Worm (Caenorhabditis elegans) whole organism, mixed stage, embryonic: ENCODE results near the gene acr-12.
A peak's percentile ranks its signal among the peaks of the same experiment; 100 is the strongest.

Experiments
- M03D4.4 ChIP-seq: sonication (generic microtip); optimal IDR thresholded peaks from 2 replicates; lab custom pipeline; 2017; ENCODE audit warnings: mild to moderate bottlenecking, missing genetic modification characterization, missing compliant biosample characterization
- bed-3 ChIP-seq: fragments of 200-800 bp; sonication (Bioruptor generic); optimal IDR thresholded peaks from 3 replicates; lab custom pipeline; 2018; ENCODE audit warnings: mild to moderate bottlenecking, missing genetic modification characterization, moderate library complexity, missing compliant biosample characterization
- blmp-1 ChIP-seq: fragments of 150-350 bp; optimal IDR thresholded peaks from 2 replicates; lab custom pipeline; 2014; ENCODE audit warnings: missing biosample characterization, missing genetic modification characterization
- ceh-39 ChIP-seq: fragments of 150-350 bp; optimal IDR thresholded peaks from 2 replicates; lab custom pipeline; 2014; ENCODE audit warnings: missing biosample characterization, missing genetic modification characterization
- ceh-43 ChIP-seq: fragments of 200-800 bp; sonication (Bioruptor generic); optimal IDR thresholded peaks from 2 replicates; lab custom pipeline; 2018; ENCODE audit warnings: mild to moderate bottlenecking, missing genetic modification characterization, moderate library complexity, missing compliant biosample characterization
- ces-1 ChIP-seq: fragments of 150-350 bp; optimal IDR thresholded peaks from 2 replicates; lab custom pipeline; 2014; ENCODE audit warnings: missing biosample characterization, missing genetic modification reagents, missing genetic modification characterization
- cnd-1 ChIP-seq: fragments of 200-800 bp; sonication (Bioruptor generic); optimal IDR thresholded peaks from 2 replicates; lab custom pipeline; 2018; ENCODE audit warnings: mild to moderate bottlenecking, missing genetic modification characterization, missing compliant biosample characterization
- drap-1 ChIP-seq: fragments of 200-800 bp; sonication (Bioruptor generic); optimal IDR thresholded peaks from 3 replicates; lab custom pipeline; 2018; ENCODE audit warnings: mild to moderate bottlenecking, missing genetic modification characterization, missing compliant biosample characterization
- elt-1 ChIP-seq: sonication (generic microtip); optimal IDR thresholded peaks from 2 replicates; lab custom pipeline; 2017; ENCODE audit warnings: missing genetic modification characterization, mild to moderate bottlenecking, missing compliant biosample characterization, antibody characterized with exemption, moderate library complexity, borderline replicate concordance; ENCODE audit not compliant: insufficient read depth
- elt-3 ChIP-seq: fragments of 150-350 bp; optimal IDR thresholded peaks from 2 replicates; lab custom pipeline; 2014; ENCODE audit warnings: missing biosample characterization, missing genetic modification characterization
- flh-1 ChIP-seq: fragments of 200-800 bp; sonication (Bioruptor generic); optimal IDR thresholded peaks from 2 replicates; lab custom pipeline; 2018; ENCODE audit warnings: mild to moderate bottlenecking, missing genetic modification characterization, moderate library complexity, missing compliant biosample characterization
- ham-2 ChIP-seq: fragments of 200-800 bp; sonication (Bioruptor generic); optimal IDR thresholded peaks from 2 replicates; lab custom pipeline; 2018; ENCODE audit warnings: mild to moderate bottlenecking, missing genetic modification characterization, missing compliant biosample characterization
- hlh-1 ChIP-seq: fragments of 150-350 bp; optimal IDR thresholded peaks from 2 replicates; lab custom pipeline; 2014; ENCODE audit warnings: missing biosample characterization, missing genetic modification reagents, missing genetic modification characterization
- lin-13 ChIP-seq: fragments of 150-350 bp; optimal IDR thresholded peaks from 2 replicates; lab custom pipeline; 2014; ENCODE audit warnings: missing biosample characterization, missing genetic modification characterization
- lsy-2 ChIP-seq: fragments of 150-350 bp; optimal IDR thresholded peaks from 2 replicates; lab custom pipeline; 2014; ENCODE audit warnings: missing biosample characterization, missing genetic modification characterization
- mab-5 ChIP-seq: fragments of 150-350 bp; optimal IDR thresholded peaks from 2 replicates; lab custom pipeline; 2014; ENCODE audit warnings: missing biosample characterization, missing genetic modification characterization
- mep-1 ChIP-seq: fragments of 150-350 bp; optimal IDR thresholded peaks from 2 replicates; lab custom pipeline; 2017; ENCODE audit warnings: missing biosample characterization, missing genetic modification reagents, missing genetic modification characterization, inconsistent platforms
- mls-2 ChIP-seq: sonication (generic microtip); optimal IDR thresholded peaks from 2 replicates; lab custom pipeline; 2016; ENCODE audit warnings: mild to moderate bottlenecking, missing genetic modification characterization, moderate library complexity, missing compliant biosample characterization
- nhr-12 ChIP-seq: fragments of 150-350 bp; optimal IDR thresholded peaks from 2 replicates; lab custom pipeline; 2014; ENCODE audit warnings: missing biosample characterization, missing genetic modification characterization
- nhr-2 ChIP-seq: fragments of 150-350 bp; optimal IDR thresholded peaks from 2 replicates; lab custom pipeline; 2014; ENCODE audit warnings: missing biosample characterization, missing genetic modification characterization
- nhr-28 ChIP-seq: fragments of 150-350 bp; optimal IDR thresholded peaks from 2 replicates; lab custom pipeline; 2014; ENCODE audit warnings: missing biosample characterization, missing genetic modification characterization
- nhr-76 ChIP-seq: sonication (generic microtip); optimal IDR thresholded peaks from 2 replicates; lab custom pipeline; 2017; ENCODE audit warnings: missing biosample characterization, missing genetic modification characterization
- pha-4 ChIP-seq: fragments of 150-350 bp; optimal IDR thresholded peaks from 2 replicates; lab custom pipeline; 2018; ENCODE audit warnings: missing biosample characterization, missing genetic modification reagents, missing genetic modification characterization
- sem-2 ChIP-seq: fragments of 200-800 bp; sonication (Bioruptor generic); optimal IDR thresholded peaks from 2 replicates; lab custom pipeline; 2018; ENCODE audit warnings: mild to moderate bottlenecking, missing genetic modification characterization, missing compliant biosample characterization
- snpc-4 ChIP-seq: fragments of 150-350 bp; optimal IDR thresholded peaks from 2 replicates; lab custom pipeline; 2014; ENCODE audit warnings: missing biosample characterization, missing genetic modification characterization
- tbx-8 ChIP-seq: fragments of 200-800 bp; sonication (Bioruptor generic); optimal IDR thresholded peaks from 2 replicates; lab custom pipeline; 2018; ENCODE audit warnings: mild to moderate bottlenecking, missing genetic modification characterization, moderate library complexity, missing compliant biosample characterization
- unc-120 ChIP-seq: sonication (generic microtip); optimal IDR thresholded peaks from 2 replicates; lab custom pipeline; 2017; ENCODE audit warnings: missing genetic modification characterization, missing compliant biosample characterization; ENCODE audit not compliant: poor library complexity, severe bottlenecking
- unc-62 ChIP-seq: fragments of 150-350 bp; optimal IDR thresholded peaks from 2 replicates; lab custom pipeline; 2014; ENCODE audit warnings: missing biosample characterization, missing genetic modification reagents, missing genetic modification characterization
- zip-8 ChIP-seq: fragments of 150-350 bp; optimal IDR thresholded peaks from 2 replicates; lab custom pipeline; 2014; ENCODE audit warnings: missing biosample characterization, missing genetic modification characterization
- ztf-11 ChIP-seq: fragments of 150-350 bp; optimal IDR thresholded peaks from 2 replicates; lab custom pipeline; 2014; ENCODE audit warnings: missing biosample characterization, missing genetic modification characterization

Gene acr-12

DNA sequence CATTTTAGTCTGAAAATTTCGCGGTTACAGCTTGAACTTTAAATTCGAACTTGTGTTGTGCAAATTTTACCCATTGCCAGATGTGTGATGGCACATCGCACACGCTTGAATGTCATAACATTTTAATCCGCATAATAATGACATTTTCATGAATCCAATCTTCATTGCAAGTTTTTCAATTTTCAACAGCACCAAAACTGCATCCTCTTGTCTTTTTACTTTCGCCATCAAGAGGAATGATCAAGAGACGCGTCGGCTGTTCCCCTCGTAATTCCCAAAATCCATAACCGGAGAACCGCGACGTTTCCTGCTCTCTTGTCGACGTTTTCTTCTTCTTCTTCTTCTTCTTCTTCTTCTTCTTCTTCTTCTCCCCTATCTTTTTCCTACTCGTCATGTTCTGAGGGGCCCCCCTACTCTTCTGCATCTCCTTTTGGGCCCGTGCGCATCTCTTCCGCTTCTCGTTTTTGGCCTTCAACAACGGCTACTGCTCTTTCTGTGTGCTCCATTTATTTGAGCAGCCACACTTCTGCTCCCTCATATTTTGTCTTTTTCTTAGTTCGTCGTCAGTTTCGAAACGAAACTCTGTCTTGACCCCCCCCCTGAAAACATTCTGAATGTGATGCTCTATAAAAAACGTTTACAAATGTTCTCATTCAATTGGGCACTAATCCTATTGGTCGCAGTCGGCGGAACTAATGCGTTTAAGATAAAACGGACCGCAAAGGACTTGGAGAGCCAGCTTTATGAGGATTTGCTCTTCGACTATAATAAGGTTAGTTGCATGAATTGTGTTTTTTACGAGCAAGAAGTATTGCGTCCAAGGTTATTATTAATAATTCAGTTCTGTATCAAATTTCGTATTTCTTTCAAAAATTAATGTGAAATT, at the start of gene acr-12:
acr-12 (plus strand) TSS at position 430 of the 886 bp plus-strand sequence.
- TF ChIP-seq mls-2 (tag; lab: Kevin White, UChicago), result peak; percentile 27
- no peak for TF ChIP-seq cnd-1 (tag; lab: Kevin White, UChicago)
- peak; percentile 97 for TF ChIP-seq ces-1 (GFP tag; lab: Kevin White, UChicago)
- TF ChIP-seq, all 35 proteins: peak for 2

ce11 chrX:13484813-13485212, 47.8 kb upstream of the acr-12 start, which contains the start of gene srd-51:
Gene srd-51 (minus strand): TSS chrX:13484913.
- TF ChIP-seq ceh-39, result no peak
- no peak for TF ChIP-seq lin-13 (tag; lab: Kevin White, UChicago)
- TF ChIP-seq M03D4.4 (tag; lab: Kevin White, UChicago), result no peak
- no peak for TF ChIP-seq sem-2 (GFP tag; lab: Kevin White, UChicago)
- TF ChIP-seq ces-1 (GFP tag; lab: Kevin White, UChicago), result no peak
- TF ChIP-seq mab-5 (tag; lab: Kevin White, UChicago), result no peak
- no peak for TF ChIP-seq elt-3
- TF ChIP-seq hlh-1 (tag; lab: Kevin White, UChicago), result no peak
- TF ChIP-seq nhr-12 (tag; lab: Kevin White, UChicago), result no peak
- TF ChIP-seq flh-1 (GFP tag; lab: Kevin White, UChicago), result no peak
- TF ChIP-seq unc-120 (tag; lab: Kevin White, UChicago), result no peak

DNA sequence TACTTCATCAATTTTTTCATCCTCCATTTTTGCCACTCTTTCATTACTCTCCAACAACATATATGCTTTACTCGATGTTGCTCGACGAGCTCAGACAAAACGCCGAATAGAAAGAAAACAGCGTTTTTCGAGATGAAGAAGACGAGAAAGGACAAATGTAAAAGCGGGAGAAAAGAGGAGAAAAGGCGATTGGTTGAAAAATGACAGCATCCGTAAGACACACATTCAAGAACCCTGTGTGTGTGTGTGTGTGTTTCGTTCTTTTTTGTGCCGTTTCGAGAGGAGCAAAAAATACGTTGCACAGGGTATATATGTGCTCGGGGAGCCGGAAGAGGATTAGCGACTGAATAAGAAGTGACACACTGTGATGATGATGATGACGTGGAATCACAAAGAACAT, 38.9 kb upstream of the acr-12 start:
- TF ChIP-seq hlh-1 (tag; lab: Kevin White, UChicago), result no peak
- TF ChIP-seq pha-4, result no peak
- TF ChIP-seq unc-62, result no peak
- TF ChIP-seq mep-1 (tag; lab: Kevin White, UChicago), result no peak

DNA sequence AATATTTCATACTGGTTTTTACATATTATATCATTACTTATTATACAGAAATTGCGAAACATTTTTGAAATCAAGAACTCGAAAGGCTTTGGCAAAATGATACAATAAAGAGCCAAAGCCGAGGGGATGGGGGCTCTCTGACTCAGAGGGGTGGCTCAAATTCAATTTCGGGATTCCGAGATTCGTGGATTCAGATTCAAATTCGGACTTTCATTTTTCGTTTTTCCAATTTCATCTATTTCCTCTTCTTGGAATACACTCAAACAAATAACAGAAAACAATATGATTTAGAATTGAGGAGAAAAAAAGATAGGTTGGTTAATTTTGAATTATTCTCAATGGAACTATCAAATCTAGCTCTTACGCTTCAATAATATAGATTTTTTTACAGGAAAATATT, 33.6 kb upstream of the acr-12 start:
- TF ChIP-seq nhr-2 (tag; lab: Kevin White, UChicago), result no peak
- no peak for TF ChIP-seq lin-13 (tag; lab: Kevin White, UChicago)
- no peak for TF ChIP-seq blmp-1 (tag; lab: Kevin White, UChicago)
- TF ChIP-seq ces-1 (GFP tag; lab: Kevin White, UChicago), result peak; percentile 69

DNA sequence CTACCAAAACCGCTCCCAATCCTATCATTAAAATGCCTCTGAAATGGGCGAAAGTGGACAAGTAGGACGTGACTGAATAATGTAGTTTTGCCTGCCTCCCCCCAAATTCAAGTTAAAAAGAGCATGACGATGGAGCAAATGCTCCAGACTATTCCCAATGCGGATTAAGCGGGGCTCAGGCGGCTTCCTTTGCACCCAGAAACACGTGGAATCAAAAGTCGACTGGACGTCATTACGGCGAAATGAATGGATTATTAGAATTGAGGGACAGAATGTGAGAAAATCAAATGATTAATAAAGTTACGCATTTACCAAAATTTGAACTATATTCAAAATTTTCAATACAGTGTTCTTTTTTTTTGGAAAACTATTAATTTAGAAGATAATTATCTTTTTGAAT, 32.7 kb upstream of the acr-12 start:
- no peak for TF ChIP-seq nhr-28 (tag; lab: Kevin White, UChicago)
- TF ChIP-seq hlh-1 (tag; lab: Kevin White, UChicago), result no peak
- peak; percentile 2 for TF ChIP-seq ces-1 (GFP tag; lab: Kevin White, UChicago)
- TF ChIP-seq tbx-8, result no peak
- TF ChIP-seq nhr-76 (tag; lab: Kevin White, UChicago), result no peak

- TF ChIP-seq ceh-39 (no peak), mep-1 (tag; lab: Kevin White, UChicago) (no peak), drap-1 (no peak), mab-5 (tag; lab: Kevin White, UChicago) (no peak)
- TF ChIP-seq, all 35 proteins: peak for 0
Measured at ce11 chrX:13500568-13500967, 32.1 kb upstream of the acr-12 start, which contains the start of gene sad-1. Gene sad-1 (minus strand): TSS chrX:13500668.

ce11 chrX:13502282-13502681, 30.4 kb upstream of the acr-12 start:
- no peak for TF ChIP-seq ceh-43 (GFP tag; lab: Kevin White, UChicago)
- TF ChIP-seq lsy-2 (tag; lab: Kevin White, UChicago), result no peak
- TF ChIP-seq unc-62, result no peak
- no peak for TF ChIP-seq hlh-1 (tag; lab: Kevin White, UChicago)
- TF ChIP-seq nhr-76 (tag; lab: Kevin White, UChicago), result no peak
- no peak for TF ChIP-seq elt-1 (tag; lab: Kevin White, UChicago)
- no peak for TF ChIP-seq unc-120 (tag; lab: Kevin White, UChicago)
- no peak for TF ChIP-seq ham-2 (GFP tag; lab: Kevin White, UChicago)
- TF ChIP-seq mep-1 (tag; lab: Kevin White, UChicago), result peak; percentile 22
- peak; percentile 14 for TF ChIP-seq ztf-11 (tag; lab: Kevin White, UChicago)
- no peak for TF ChIP-seq drap-1
- TF ChIP-seq snpc-4, result no peak
- no peak for TF ChIP-seq zip-8
- TF ChIP-seq bed-3, result no peak
- TF ChIP-seq ces-1 (GFP tag; lab: Kevin White, UChicago), result peak; percentile 68
- TF ChIP-seq nhr-12 (tag; lab: Kevin White, UChicago), result no peak
- TF ChIP-seq, all 35 proteins: peak for 3
